Worm (Caenorhabditis elegans) whole organism, late embryonic: Measurements from ENCODE around the gene T06D8.10.

Experiments used
- T23F11.4 ChIP-seq: fragments of 200-800 bp; sonication (Bioruptor generic); optimal IDR thresholded peaks from 2 replicates; lab custom pipeline; 2018; ENCODE audit warnings: mild to moderate bottlenecking, missing genetic modification characterization, missing compliant biosample characterization
- ceh-18 ChIP-seq: sonication (generic microtip); optimal IDR thresholded peaks from 2 replicates; lab custom pipeline; 2016; ENCODE audit warnings: missing genetic modification characterization, missing compliant biosample characterization
- dve-1 ChIP-seq: sonication (generic microtip); optimal IDR thresholded peaks from 2 replicates; lab custom pipeline; 2017; ENCODE audit warnings: antibody characterized with exemption, mild to moderate bottlenecking, missing genetic modification characterization, missing compliant biosample characterization
- fax-1 ChIP-seq: sonication (generic microtip); optimal IDR thresholded peaks from 2 replicates; lab custom pipeline; 2016; ENCODE audit warnings: missing genotype, missing genetic modification characterization, missing compliant biosample characterization
- fkh-10 ChIP-seq: fragments of 150-350 bp; optimal IDR thresholded peaks from 2 replicates; lab custom pipeline; 2014; ENCODE audit warnings: missing biosample characterization, missing genetic modification reagents, missing genetic modification characterization
- nhr-11 ChIP-seq: fragments of 150-350 bp; optimal IDR thresholded peaks from 2 replicates; lab custom pipeline; 2014; ENCODE audit warnings: missing biosample characterization, missing genetic modification characterization
- pqm-1 ChIP-seq: sonication (generic microtip); optimal IDR thresholded peaks from 2 replicates; lab custom pipeline; 2016; ENCODE audit warnings: missing genetic modification characterization, missing compliant biosample characterization
- pros-1 ChIP-seq: fragments of 150-350 bp; optimal IDR thresholded peaks from 2 replicates; lab custom pipeline; 2014; ENCODE audit warnings: missing biosample characterization, missing genetic modification reagents, missing genetic modification characterization
- rnt-1 ChIP-seq: sonication (generic microtip); optimal IDR thresholded peaks from 2 replicates; lab custom pipeline; 2016; ENCODE audit warnings: missing genetic modification characterization, missing compliant biosample characterization
- tbx-2 ChIP-seq: sonication (generic microtip); optimal IDR thresholded peaks from 2 replicates; lab custom pipeline; 2016; ENCODE audit warnings: missing genetic modification characterization, missing compliant biosample characterization
- unc-55 ChIP-seq: sonication (generic microtip); optimal IDR thresholded peaks from 2 replicates; lab custom pipeline; 2017; ENCODE audit warnings: missing biosample characterization, missing genetic modification reagents, missing genetic modification characterization

DNA sequence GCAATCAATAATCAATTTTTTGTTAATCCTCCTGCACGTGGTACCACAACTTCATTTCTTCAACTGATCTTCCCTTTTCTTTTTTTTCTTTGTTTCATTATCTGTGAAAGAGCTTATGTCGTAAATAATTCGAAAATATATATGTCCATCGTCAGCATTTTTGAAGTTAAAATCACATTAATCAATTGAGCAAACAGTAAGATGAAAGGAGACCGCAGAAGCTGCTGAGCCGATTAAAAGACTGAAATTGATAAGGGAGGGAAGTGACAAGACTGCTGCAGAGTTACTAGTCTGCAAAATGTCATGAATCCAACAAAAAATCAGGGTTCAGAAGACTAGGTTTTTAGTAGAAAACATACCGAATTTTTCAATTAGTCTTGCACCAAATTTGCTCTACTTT lies 36.5 kb upstream of the T06D8.10 start:
- TF ChIP-seq nhr-11 (tag; lab: Kevin White, UChicago) (no peak), pros-1 (no peak), fkh-10 (no peak), pqm-1 (no peak), fax-1 (tag; lab: Kevin White, UChicago) (no peak), ceh-18 (tag; lab: Kevin White, UChicago) (no peak), rnt-1 (no peak), dve-1 (tag; lab: Kevin White, UChicago) (no peak), tbx-2 (tag; lab: Kevin White, UChicago) (no peak), unc-55 (GFP tag; lab: Kevin White, UChicago) (no peak), T23F11.4 (GFP tag; lab: Kevin White, UChicago) (no peak)
